Fruit fly (Drosophila melanogaster): Measurements from ENCODE around the gene CG5131.

Gene CG5131

dm6 chr2L:17450505-17451415 is 33.5 kb upstream of the CG5131 start (continued):
- TF ChIP-seq Blimp-1 (GFP tag; optimal IDR thresholded peaks at IDR 0.05), result peak; percentile 38
- TF ChIP-seq topi (GFP tag; optimal IDR thresholded peaks at IDR 0.05), result peak; percentile 84
- TF ChIP-seq CG6808 (GFP tag; optimal IDR thresholded peaks at IDR 0.05), result peak; percentile 61
- no peak for TF ChIP-seq Eip93F (GFP tag; optimal IDR thresholded peaks at IDR 0.05)
- peak; percentile 62 for TF ChIP-seq CG11762 (GFP tag; optimal IDR thresholded peaks at IDR 0.05; ENCODE audit: insufficient read depth)
- peak; percentile 3 to 58 for TF ChIP-seq ss (GFP tag; optimal IDR thresholded peaks at IDR 0.05)
- peak; percentile 81 for TF ChIP-seq net (GFP tag; optimal IDR thresholded peaks at IDR 0.05)
- TF ChIP-seq CG4318 (GFP tag; optimal IDR thresholded peaks at IDR 0.05), result peak; percentile 47
- peak; percentile 72 for TF ChIP-seq achi (GFP tag; optimal IDR thresholded peaks at IDR 0.05)
- TF ChIP-seq CG15336 (GFP tag; IDR thresholded peaks at IDR 0.05), result no peak; the same call in 1 of the 2 replicates
- TF ChIP-seq spab (GFP tag; optimal IDR thresholded peaks at IDR 0.05), result peak; percentile 52
- TF ChIP-seq CG9139 (GFP tag; optimal IDR thresholded peaks at IDR 0.05), result no peak
- TF ChIP-seq CG6276 (GFP tag; optimal IDR thresholded peaks at IDR 0.05), result peak; percentile 69
- peak; percentile 58 for TF ChIP-seq fd59A (GFP tag; optimal IDR thresholded peaks at IDR 0.05)
- TF ChIP-seq Met (GFP tag; optimal IDR thresholded peaks at IDR 0.05), result peak; percentile 81
- TF ChIP-seq Sox15 (GFP tag; optimal IDR thresholded peaks at IDR 0.05), result peak; percentile 53
- peak; percentile 10 for TF ChIP-seq fkh (GFP tag; optimal IDR thresholded peaks at IDR 0.05)
- TF ChIP-seq Ets96B (tag; optimal IDR thresholded peaks at IDR 0.05), result peak; percentile 62
- TF ChIP-seq Eip78C (GFP tag), result peak; percentile 96
- TF ChIP-seq acj6 (GFP tag; optimal IDR thresholded peaks at IDR 0.05), result peak; percentile 78

- TF ChIP-seq CG8632 (GFP tag; optimal IDR thresholded peaks at IDR 0.05) (no peak), svp (GFP tag) (peak; percentile 62), CG11762 (GFP tag; optimal IDR thresholded peaks at IDR 0.05; ENCODE audit: insufficient read depth) (no peak), vri (GFP tag; optimal IDR thresholded peaks at IDR 0.05) (no peak)
Measured at dm6 chr2L:17452084-17452483, 32.2 kb upstream of the CG5131 start.

- no peak for TF ChIP-seq topi (GFP tag; optimal IDR thresholded peaks at IDR 0.05)
- TF ChIP-seq OdsH (GFP tag; optimal IDR thresholded peaks at IDR 0.05), result no peak
- TF ChIP-seq Eip78C (GFP tag), result peak; percentile 22
- no peak for TF ChIP-seq salr (GFP tag; optimal IDR thresholded peaks at IDR 0.05)
- TF ChIP-seq CG3032 (tag; optimal IDR thresholded peaks at IDR 0.05), result no peak
Measured at dm6 chr2L:17452624-17453023, 31.7 kb upstream of the CG5131 start, which contains the start of gene CG5050. CG5050 (plus strand) TSS chr2L:17452924.

dm6 chr2L:17455823-17456222 is 28.5 kb upstream of the CG5131 start, which contains the start of gene SPH93:
SPH93 (minus strand) TSS chr2L:17455923.
- TF ChIP-seq Eip78C (GFP tag) (peak; percentile 40), net (GFP tag; optimal IDR thresholded peaks at IDR 0.05) (no peak)

- TF ChIP-seq Eip78C (GFP tag), result peak; percentile 23
- TF ChIP-seq CG6792 (GFP tag; optimal IDR thresholded peaks at IDR 0.05), result no peak
Measured at dm6 chr2L:17457944-17458343, 26.4 kb upstream of the CG5131 start, which contains the start of gene CG18563. CG18563 (minus strand) TSS chr2L:17458044.

dm6 chr2L:17465915-17466677 is 18.2 kb upstream of the CG5131 start:
- TF ChIP-seq Hr39 (GFP tag; optimal IDR thresholded peaks at IDR 0.05), result peak; percentile 53
- TF ChIP-seq fd85E (GFP tag; optimal IDR thresholded peaks at IDR 0.05), result no peak
- peak; percentile 23 for TF ChIP-seq Sox15 (GFP tag; optimal IDR thresholded peaks at IDR 0.05)
- peak; percentile 57 for TF ChIP-seq Met (GFP tag; optimal IDR thresholded peaks at IDR 0.05)
- peak; percentile 79 for TF ChIP-seq CG3032 (tag; optimal IDR thresholded peaks at IDR 0.05)
- peak; percentile 88 for TF ChIP-seq CG8119 (GFP tag; IDR thresholded peaks at IDR 0.05)
- TF ChIP-seq CG6792 (GFP tag; optimal IDR thresholded peaks at IDR 0.05), result peak; percentile 71
- TF ChIP-seq CG6854 (GFP tag; optimal IDR thresholded peaks at IDR 0.05), result no peak
- TF ChIP-seq CG9139 (GFP tag; optimal IDR thresholded peaks at IDR 0.05), result peak; percentile 38
- TF ChIP-seq Blimp-1 (GFP tag; optimal IDR thresholded peaks at IDR 0.05), result no peak
- peak; percentile 64 for TF ChIP-seq spab (GFP tag; optimal IDR thresholded peaks at IDR 0.05)
- TF ChIP-seq eg (GFP tag; IDR thresholded peaks at IDR 0.05), result peak; percentile 89
- peak; percentile 90 for TF ChIP-seq Hr4 (GFP tag; optimal IDR thresholded peaks at IDR 0.05)
- peak; percentile 82 for TF ChIP-seq Gug (GFP tag; IDR thresholded peaks at IDR 0.05)
- TF ChIP-seq Sox102F (GFP tag; optimal IDR thresholded peaks at IDR 0.05), result peak; percentile 52
- peak; percentile 0 for TF ChIP-seq Hr38 (GFP tag; optimal IDR thresholded peaks at IDR 0.05)
- no peak for TF ChIP-seq Smox (GFP tag; optimal IDR thresholded peaks at IDR 0.05)
- TF ChIP-seq Eip78C (GFP tag), result peak; percentile 94

Data from whole organism, prepupa.